Worm (Caenorhabditis elegans): ENCODE measurements around the gene srh-72.
A peak's percentile ranks its signal among the peaks of the same experiment; 100 is the strongest.

The srh-72 gene

DNA sequence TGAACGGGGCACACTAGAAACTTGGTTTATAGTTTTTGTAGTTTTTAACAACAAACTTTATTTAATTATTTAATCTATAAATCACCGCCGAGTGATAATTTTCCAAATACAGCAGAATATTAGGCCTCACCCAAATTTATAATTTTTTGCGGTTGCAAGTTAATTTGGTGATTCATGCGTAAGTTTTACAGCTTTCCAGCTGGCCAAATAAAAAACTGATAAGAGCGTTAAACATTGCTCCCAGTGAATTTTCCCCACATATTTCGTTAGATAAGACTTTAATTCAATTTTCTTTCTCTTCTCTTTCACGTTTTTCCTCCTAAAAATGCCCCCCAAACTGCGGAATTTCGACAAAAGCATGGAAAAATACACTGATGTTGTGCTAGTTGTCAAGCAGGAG, 38.9 kb downstream of the srh-72 start, which contains the start of gene bath-47:
Gene bath-47, plus strand, starts transcription at position 305 of the 400 bp plus-strand sequence.
- TF ChIP-seq nhr-85 (tag) = no peak
- TF ChIP-seq alr-1 (tag; optimal IDR thresholded peaks at IDR 0.05; ENCODE audit: borderline replicate concordance) = no peak
- TF ChIP-seq aly-2 (tag; optimal IDR thresholded peaks at IDR 0.05) = no peak
- no peak for TF ChIP-seq blmp-1 (tag; optimal IDR thresholded peaks at IDR 0.05)
- TF ChIP-seq zag-1 (tag; optimal IDR thresholded peaks at IDR 0.05) = no peak
- TF ChIP-seq lsy-2 (tag; optimal IDR thresholded peaks at IDR 0.05) = no peak
- no peak for TF ChIP-seq ceh-88 (GFP tag; IDR thresholded peaks at IDR 0.05)
- no peak for TF ChIP-seq nhr-84 (tag; optimal IDR thresholded peaks at IDR 0.05)
- no peak for TF ChIP-seq lin-14 (GFP tag; optimal IDR thresholded peaks at IDR 0.05)
- no peak for TF ChIP-seq lir-3 (tag; optimal IDR thresholded peaks at IDR 0.05; ENCODE audit: poor library complexity)
- TF ChIP-seq lin-13 (GFP tag; optimal IDR thresholded peaks at IDR 0.05) = no peak
- no peak for TF ChIP-seq aha-1 (tag; optimal IDR thresholded peaks at IDR 0.05)
- no peak for TF ChIP-seq mdl-1 (tag; optimal IDR thresholded peaks at IDR 0.05)

ce11 chrII:1600661-1601060, 39.7 kb downstream of the srh-72 start, which contains the start of gene bath-26:
bath-26 (minus strand) TSS chrII:1600761.
- TF ChIP-seq ceh-88 (GFP tag; IDR thresholded peaks at IDR 0.05) (no peak), blmp-1 (tag; optimal IDR thresholded peaks at IDR 0.05) (no peak), fkh-8 (tag; optimal IDR thresholded peaks at IDR 0.05) (no peak), efl-3 (GFP tag; optimal IDR thresholded peaks at IDR 0.05) (no peak)

- TF ChIP-seq mef-2 (tag; optimal IDR thresholded peaks at IDR 0.05) = no peak
- no peak for TF ChIP-seq irx-1 (tag; optimal IDR thresholded peaks at IDR 0.05)
- peak; percentile 67 for TF ChIP-seq elt-2 (tag; optimal IDR thresholded peaks at IDR 0.05)
- TF ChIP-seq snu-23 (GFP tag; optimal IDR thresholded peaks at IDR 0.05) = no peak
Observed at ce11 chrII:1597101-1598088, 43.0 kb downstream of the srh-72 start, which contains the start of gene bath-46. bath-46 (plus strand) TSS chrII:1597906.

ce11 chrII:1595137-1595536, 45.3 kb downstream of the srh-72 start, which contains the start of gene clec-20:
clec-20 (minus strand) TSS chrII:1595237.
- TF ChIP-seq ztf-11 (tag; optimal IDR thresholded peaks at IDR 0.05) (no peak), elt-3 (tag; optimal IDR thresholded peaks at IDR 0.05) (no peak), dpl-1 (GFP tag; optimal IDR thresholded peaks at IDR 0.05) (no peak), lin-15B (tag; optimal IDR thresholded peaks at IDR 0.05) (no peak), hlh-17 (GFP tag; optimal IDR thresholded peaks at IDR 0.05; ENCODE audit: borderline replicate concordance) (no peak), fkh-8 (tag; optimal IDR thresholded peaks at IDR 0.05) (no peak), lin-13 (GFP tag; optimal IDR thresholded peaks at IDR 0.05) (no peak), ztf-4 (tag; optimal IDR thresholded peaks at IDR 0.05) (no peak), sptf-1 (tag; optimal IDR thresholded peaks at IDR 0.05) (no peak), C16A3.4 (tag; optimal IDR thresholded peaks at IDR 0.05) (no peak), C34B4.2 (tag; optimal IDR thresholded peaks at IDR 0.05) (no peak), aha-1 (tag; optimal IDR thresholded peaks at IDR 0.05) (no peak), isw-1 (GFP tag; IDR thresholded peaks at IDR 0.05) (no peak), hlh-4 (tag; optimal IDR thresholded peaks at IDR 0.05) (no peak), nhr-84 (tag; optimal IDR thresholded peaks at IDR 0.05) (no peak), ceh-90 (tag; optimal IDR thresholded peaks at IDR 0.05) (no peak), vab-15 (tag; optimal IDR thresholded peaks at IDR 0.05) (no peak)

- TF ChIP-seq blmp-1 (tag; optimal IDR thresholded peaks at IDR 0.05) (no peak), lin-15B (tag; optimal IDR thresholded peaks at IDR 0.05) (no peak), hlh-4 (tag; optimal IDR thresholded peaks at IDR 0.05) (no peak), jun-1 (tag; optimal IDR thresholded peaks at IDR 0.05) (no peak), ces-1 (GFP tag; optimal IDR thresholded peaks at IDR 0.05) (no peak), tbx-2 (tag; optimal IDR thresholded peaks at IDR 0.05) (no peak), nhr-71 (tag; optimal IDR thresholded peaks at IDR 0.05) (no peak), ceh-82 (tag; optimal IDR thresholded peaks at IDR 0.05) (no peak), lir-3 (tag; optimal IDR thresholded peaks at IDR 0.05; ENCODE audit: poor library complexity) (no peak)
Observed at ce11 chrII:1589845-1590244, 50.6 kb downstream of the srh-72 start, which contains the start of gene T07H3.7. T07H3.7 (minus strand) TSS chrII:1589945.

All from whole organism, L1 larva.